Worm (Caenorhabditis elegans) whole organism, L3 larva: Measurements from ENCODE around the gene gst-6.

Experiments used
- R02D3.7 ChIP-seq: fragments of 150-350 bp; optimal IDR thresholded peaks from 2 replicates; lab custom pipeline; 2014; ENCODE audit warnings: missing biosample characterization, missing genetic modification characterization
- ceh-28 ChIP-seq: fragments of 150-350 bp; optimal IDR thresholded peaks from 2 replicates; lab custom pipeline; 2014; ENCODE audit warnings: missing biosample characterization, missing genetic modification reagents, missing genetic modification characterization

ce11 chrII:4834761-4835160 lies 44.9 kb upstream of the gst-6 start, which contains the start of the genes C33F10.11 and C33F10.1:
- TF ChIP-seq R02D3.7 (tag; lab: Kevin White, UChicago): no peak
- no peak for TF ChIP-seq ceh-28
